Worm (Caenorhabditis elegans): Measurements from ENCODE around the gene H05C05.2.
"Not testable (repeated sequence)": the region's sequence is repeated elsewhere in the genome, so short reads cannot be mapped to it uniquely, and the experiment has no call there.

H05C05.2 gene

DNA sequence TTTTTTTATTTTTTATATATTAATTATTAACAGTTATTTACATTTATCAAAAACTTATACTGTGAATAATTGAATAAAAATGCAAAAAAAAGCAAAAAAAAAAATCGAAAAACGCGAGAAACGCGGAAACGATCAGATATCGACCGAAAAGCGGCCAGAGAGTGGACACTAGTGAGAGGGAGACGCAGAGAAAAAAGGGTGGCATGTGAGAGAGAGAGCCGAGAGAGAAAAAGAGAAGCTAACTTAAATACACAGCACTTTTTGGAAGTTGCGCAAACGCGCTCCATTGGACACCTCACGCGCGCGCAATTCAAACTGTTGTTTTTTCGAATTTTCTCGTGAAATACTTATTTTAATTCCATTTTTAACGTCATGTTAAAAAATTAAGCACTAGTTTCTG, 1.0 kb upstream of the H05C05.2 start (continued):
- TF ChIP-seq F37B4.10 (GFP tag; IDR thresholded peaks at IDR 0.05) = no peak

DNA sequence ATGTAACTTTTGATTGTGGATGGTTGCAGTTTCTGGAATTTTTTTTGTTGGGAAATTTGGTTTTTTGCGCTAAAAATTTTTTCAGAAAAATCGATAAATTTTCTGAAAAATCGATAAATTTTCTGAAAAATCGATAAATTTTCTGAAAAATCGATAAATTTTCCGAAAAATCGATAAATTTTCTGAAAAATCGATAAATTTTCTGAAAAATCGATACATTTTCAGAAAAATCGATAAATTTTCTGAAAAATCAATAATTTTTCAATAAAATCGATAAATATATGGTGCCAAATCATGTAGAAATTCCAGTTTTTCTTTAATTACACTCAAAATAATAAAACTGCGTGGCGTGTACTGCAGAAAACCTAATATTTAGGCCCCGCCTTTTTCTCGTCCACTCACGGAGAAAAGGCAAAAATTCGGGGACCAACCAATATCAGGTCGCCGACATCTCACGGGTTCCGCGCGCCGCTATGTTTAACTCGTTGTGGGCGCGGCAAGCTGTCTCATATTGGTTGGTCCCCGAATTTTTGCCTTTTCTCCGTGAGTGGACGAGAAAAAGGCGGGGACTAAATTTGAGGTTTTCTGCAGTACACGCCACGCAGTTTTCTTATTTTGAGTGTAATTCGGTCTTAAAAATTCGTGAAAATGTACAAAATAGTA, 2.4 kb downstream of the H05C05.2 start:
- TF ChIP-seq snpc-1.1 (tag; optimal IDR thresholded peaks at IDR 0.05; ENCODE audit: insufficient read depth) (peak; percentile 64), snpc-4 (tag; optimal IDR thresholded peaks at IDR 0.05) (peak in 3 of 4 experiments; percentile 15 to 83 (median 58))
- not testable (repeated sequence) for TF ChIP-seq snpc-4 (GFP tag; optimal IDR thresholded peaks at IDR 0.05)

DNA sequence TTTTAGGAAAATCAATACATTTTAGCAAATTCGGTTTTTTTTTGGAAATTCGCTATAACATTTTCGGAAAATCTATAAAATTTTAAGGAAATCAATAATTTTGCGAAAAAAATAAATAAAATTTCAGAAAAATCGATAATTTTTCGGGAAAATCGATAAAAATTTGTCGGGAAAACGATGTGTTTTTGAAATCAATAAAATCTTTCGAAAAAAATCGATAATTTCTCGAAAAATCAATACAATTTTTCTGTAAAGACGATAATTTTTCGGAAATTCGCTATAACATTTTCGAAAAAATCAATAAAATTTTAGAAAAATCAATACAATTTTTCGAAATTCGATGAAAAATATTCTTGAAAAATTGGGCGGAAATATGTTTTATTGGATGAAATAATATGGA, 3.6 kb downstream of the H05C05.2 start:
- TF ChIP-seq akir-1 (GFP tag; optimal IDR thresholded peaks at IDR 0.05) = no peak
- no peak for TF ChIP-seq ztf-3 (GFP tag; optimal IDR thresholded peaks at IDR 0.05)
- TF ChIP-seq gei-17 (GFP tag; optimal IDR thresholded peaks at IDR 0.05) = no peak
- TF ChIP-seq him-1 (tag; optimal IDR thresholded peaks at IDR 0.05) = peak; percentile 83
- no peak for TF ChIP-seq hmg-1.2 (GFP tag; IDR thresholded peaks at IDR 0.05)

DNA sequence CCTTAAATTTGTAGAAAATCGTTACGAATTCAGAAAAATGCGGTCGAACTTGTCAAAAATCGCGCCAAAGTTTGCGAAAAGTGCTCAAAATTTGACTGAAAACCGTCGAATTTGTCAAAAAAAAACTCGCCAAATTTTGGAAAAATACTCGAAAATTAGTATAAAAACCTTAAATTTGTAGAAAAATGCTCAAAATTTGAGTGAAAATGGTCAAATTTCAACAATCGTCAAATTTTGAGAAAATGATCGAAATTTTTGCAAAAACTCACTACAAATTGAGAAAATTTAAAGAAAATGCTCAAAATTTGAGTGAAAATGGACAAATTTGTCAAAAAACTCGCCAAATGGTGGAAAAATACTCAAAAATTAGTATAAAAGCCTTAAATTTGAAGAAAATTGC, 13.0 kb downstream of the H05C05.2 start:
- TF ChIP-seq repo-1 (tag; optimal IDR thresholded peaks at IDR 0.05) = no peak
- TF ChIP-seq ceh-91 (GFP tag; IDR thresholded peaks at IDR 0.05) = no peak
- no peak for TF ChIP-seq B0019.2 (GFP tag; conservative IDR thresholded peaks at IDR 0.05)
- TF ChIP-seq F55B11.4 (tag; optimal IDR thresholded peaks at IDR 0.05; ENCODE audit: borderline replicate concordance, insufficient read depth) = no peak
- no peak for TF ChIP-seq D2030.7 (GFP tag; IDR thresholded peaks at IDR 0.05)
- no peak for TF ChIP-seq ZK185.1 (tag; optimal IDR thresholded peaks at IDR 0.05; ENCODE audit: poor library complexity, severe bottlenecking)
- TF ChIP-seq snpc-1.3 (tag; optimal IDR thresholded peaks at IDR 0.05; ENCODE audit: insufficient read depth) = no peak
- no peak for TF ChIP-seq Y79H2A.3 (GFP tag; conservative IDR thresholded peaks at IDR 0.05)
- TF ChIP-seq ceh-27 (GFP tag; optimal IDR thresholded peaks at IDR 0.05) = no peak
- TF ChIP-seq sptf-2 (GFP tag; optimal IDR thresholded peaks at IDR 0.05) = no peak
- no peak for TF ChIP-seq T26A5.8 (tag; optimal IDR thresholded peaks at IDR 0.05)
- TF ChIP-seq ceh-58 (GFP tag; IDR thresholded peaks at IDR 0.05) = no peak
- TF ChIP-seq hmg-1.2 (GFP tag; IDR thresholded peaks at IDR 0.05) = no peak
- TF ChIP-seq nhr-80 (tag; optimal IDR thresholded peaks at IDR 0.05) = no peak
- TF ChIP-seq F49E8.2 (tag; optimal IDR thresholded peaks at IDR 0.05; ENCODE audit: insufficient read depth) = no peak

DNA sequence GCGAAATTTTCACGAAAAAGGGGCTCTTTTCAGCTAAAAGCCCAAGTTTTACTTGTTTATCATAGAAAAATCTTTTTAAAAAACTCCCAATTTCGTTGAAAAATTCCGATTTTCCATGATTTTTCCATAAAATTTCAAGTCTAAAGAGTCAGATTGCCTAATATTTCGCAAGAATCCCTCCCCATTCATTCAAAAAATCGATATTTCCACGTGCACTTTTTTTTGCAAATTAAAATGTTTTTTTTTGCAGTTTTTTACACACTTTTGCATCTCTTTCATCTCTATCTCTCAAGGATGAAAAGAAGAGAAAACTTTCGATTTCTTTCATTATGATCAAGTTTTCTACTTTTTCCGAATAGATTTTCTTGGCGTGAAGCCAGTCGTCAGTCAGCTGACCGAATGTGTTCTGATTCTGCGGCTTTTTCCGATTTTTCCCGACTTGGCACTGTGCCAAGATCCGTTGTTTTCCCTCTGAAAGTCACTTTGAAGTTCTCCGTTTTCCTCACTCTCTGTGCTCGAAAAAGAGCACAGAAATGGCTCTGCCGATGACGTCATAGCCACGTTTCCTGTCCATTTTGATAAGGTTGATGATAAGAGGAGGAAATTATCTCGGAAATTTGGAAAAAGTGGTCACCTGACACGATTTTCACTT, 17.0 kb downstream of the H05C05.2 start:
- TF ChIP-seq nhr-120 (GFP tag; IDR thresholded peaks at IDR 0.05) (no peak), mel-28 (tag; optimal IDR thresholded peaks at IDR 0.05; ENCODE audit: borderline replicate concordance) (no peak), cebp-1 (GFP tag; IDR thresholded peaks at IDR 0.05) (no peak), cebp-1 (tag; optimal IDR thresholded peaks at IDR 0.05) (peak; percentile 84), lag-1 (GFP tag; IDR thresholded peaks at IDR 0.05) (no peak), attf-5 (GFP tag; optimal IDR thresholded peaks at IDR 0.05) (peak; percentile 25), lsy-27 (tag; optimal IDR thresholded peaks at IDR 0.05; ENCODE audit: borderline replicate concordance, insufficient read depth) (no peak), K12H6.12 (tag; optimal IDR thresholded peaks at IDR 0.05) (no peak), mxl-1 (tag; optimal IDR thresholded peaks at IDR 0.05) (no peak), F57A8.1 (GFP tag; optimal IDR thresholded peaks at IDR 0.05) (no peak), aptf-3 (GFP tag; IDR thresholded peaks at IDR 0.05) (no peak), nfya-2 (GFP tag; IDR thresholded peaks at IDR 0.05) (no peak), ZK185.1 (tag; optimal IDR thresholded peaks at IDR 0.05; ENCODE audit: poor library complexity, severe bottlenecking) (no peak), F10E7.11 (tag; optimal IDR thresholded peaks at IDR 0.05) (no peak), tbp1 (GFP tag; optimal IDR thresholded peaks at IDR 0.05) (peak; percentile 20), hrde-1 (tag; optimal IDR thresholded peaks at IDR 0.05; ENCODE audit: borderline replicate concordance) (no peak), gei-17 (GFP tag; optimal IDR thresholded peaks at IDR 0.05) (no peak), ztf-26 (tag; optimal IDR thresholded peaks at IDR 0.05) (no peak), C06A6.2 (GFP tag; conservative IDR thresholded peaks at IDR 0.05) (no peak), hlh-12 (tag; optimal IDR thresholded peaks at IDR 0.05) (no peak)

All from whole organism, young adult.